Worm (Caenorhabditis elegans): ENCODE data around the gene unc-98.

Gene unc-98

ce11 chrX:7534454-7534853, 39.0 kb downstream of the unc-98 start:
- TF ChIP-seq egl-43 (GFP tag; IDR thresholded peaks at IDR 0.05) (peak; percentile 60; the same call in 1 of the 2 replicates), D1046.2 (GFP tag; IDR thresholded peaks at IDR 0.05) (no peak)

ce11 chrX:7532632-7533031, 40.8 kb downstream of the unc-98 start, which contains the start of gene ceh-14:
TSS of gene ceh-14 (minus strand) at chrX:7532732.
- TF ChIP-seq ZK546.5 (tag; optimal IDR thresholded peaks at IDR 0.05), result no peak
- no peak for TF ChIP-seq dmd-9 (GFP tag; IDR thresholded peaks at IDR 0.05)
- TF ChIP-seq daf-12 (tag; optimal IDR thresholded peaks at IDR 0.05), result no peak
- no peak for TF ChIP-seq hif-1 (tag; optimal IDR thresholded peaks at IDR 0.05)
- no peak for TF ChIP-seq zag-1 (tag; optimal IDR thresholded peaks at IDR 0.05)
- no peak for TF ChIP-seq set-16 (GFP tag; IDR thresholded peaks at IDR 0.05)
- TF ChIP-seq daf-8 (GFP tag; IDR thresholded peaks at IDR 0.05), result no peak
- no peak for TF ChIP-seq php-3 (GFP tag; IDR thresholded peaks at IDR 0.05)
- no peak for TF ChIP-seq ztf-11 (tag; optimal IDR thresholded peaks at IDR 0.05)
- no peak for TF ChIP-seq tra-1 (GFP tag; IDR thresholded peaks at IDR 0.05)
- no peak for TF ChIP-seq vab-7 (GFP tag; IDR thresholded peaks at IDR 0.05)
- no peak for TF ChIP-seq nhr-10 (tag; optimal IDR thresholded peaks at IDR 0.05)
- TF ChIP-seq snpc-1.2 (GFP tag; IDR thresholded peaks at IDR 0.05), result no peak
- TF ChIP-seq mdl-1 (tag; optimal IDR thresholded peaks at IDR 0.05), result no peak
- TF ChIP-seq fkh-10 (GFP tag; optimal IDR thresholded peaks at IDR 0.05), result no peak
- no peak for TF ChIP-seq nhr-42 (GFP tag; IDR thresholded peaks at IDR 0.05)
- TF ChIP-seq Y105C5A.15 (GFP tag; IDR thresholded peaks at IDR 0.05), result no peak
- no peak for TF ChIP-seq lin-29 (GFP tag; IDR thresholded peaks at IDR 0.05)
- no peak for TF ChIP-seq nhr-25 (tag; optimal IDR thresholded peaks at IDR 0.05; ENCODE audit: borderline replicate concordance, insufficient read depth)

DNA sequence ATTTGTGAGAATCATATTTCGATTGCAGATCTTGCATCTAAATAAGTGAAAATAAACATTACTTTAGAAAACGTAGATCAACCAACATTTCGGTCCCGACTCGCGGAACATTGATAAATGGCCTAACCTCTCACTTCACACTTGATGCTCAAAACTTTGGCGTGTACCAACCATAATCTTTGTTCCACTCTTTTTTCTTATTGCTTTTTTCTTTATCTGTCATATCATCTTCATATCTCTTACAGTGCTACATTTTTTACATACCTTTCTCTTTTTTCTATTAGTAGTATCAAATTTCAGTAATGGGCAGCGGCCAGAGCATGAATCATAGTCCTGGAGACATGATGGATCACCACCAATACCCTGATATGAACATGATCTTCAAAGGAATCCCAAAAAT, 48.1 kb downstream of the unc-98 start, which contains the start of gene F46C8.3:
Gene F46C8.3, plus strand, starts transcription at position 301 of the 400 bp plus-strand sequence.
- TF ChIP-seq nhr-48 (tag; optimal IDR thresholded peaks at IDR 0.05) (no peak), dmd-6 (GFP tag; IDR thresholded peaks at IDR 0.05) (no peak), ZK546.5 (tag; optimal IDR thresholded peaks at IDR 0.05) (no peak), mep-1 (tag; optimal IDR thresholded peaks at IDR 0.05) (no peak), ceh-20 (GFP tag; IDR thresholded peaks at IDR 0.05) (no peak), hlh-11 (tag; optimal IDR thresholded peaks at IDR 0.05) (no peak), daf-19 (GFP tag; conservative IDR thresholded peaks at IDR 0.05) (no peak), php-3 (GFP tag; IDR thresholded peaks at IDR 0.05) (no peak), hmg-1.1 (GFP tag; IDR thresholded peaks at IDR 0.05) (no peak), jun-1 (tag; optimal IDR thresholded peaks at IDR 0.05) (no peak), cey-2 (tag; optimal IDR thresholded peaks at IDR 0.05; ENCODE audit: borderline replicate concordance, insufficient read depth) (no peak)

DNA sequence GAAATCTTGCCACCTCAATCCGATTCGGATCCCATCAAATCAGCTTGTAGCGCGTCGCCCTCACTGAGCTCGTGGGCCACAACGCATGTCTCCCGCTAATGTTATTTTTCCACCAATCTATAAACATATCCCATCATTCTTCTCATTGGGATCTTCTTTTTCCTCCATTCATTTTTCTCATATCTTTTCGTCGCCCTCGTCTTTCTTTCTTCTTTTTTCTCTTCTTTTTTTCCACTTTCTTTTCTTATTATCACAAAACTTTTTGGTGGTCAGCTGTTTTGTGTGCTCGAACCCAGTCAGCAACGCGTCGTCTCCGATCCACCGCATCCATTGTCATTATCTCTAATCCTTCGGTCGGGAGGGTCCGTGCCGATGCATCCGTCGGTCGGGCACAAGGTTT, 49.6 kb downstream of the unc-98 start:
- peak; percentile 69 for TF ChIP-seq hlh-11 (tag; optimal IDR thresholded peaks at IDR 0.05)
- no peak for TF ChIP-seq nhr-10 (tag; optimal IDR thresholded peaks at IDR 0.05)
- TF ChIP-seq egl-27 (tag; optimal IDR thresholded peaks at IDR 0.05), result no peak
- TF ChIP-seq nhr-76 (tag; optimal IDR thresholded peaks at IDR 0.05), result no peak
- peak; percentile 81 for TF ChIP-seq aha-1 (tag)
- no peak for TF ChIP-seq nhr-41 (GFP tag; IDR thresholded peaks at IDR 0.05)
- peak in 1 of 2 experiments; percentile 89 for TF ChIP-seq daf-16 (GFP tag; optimal IDR thresholded peaks at IDR 0.05)
- no peak for TF ChIP-seq daf-16 (tag; optimal IDR thresholded peaks at IDR 0.05)
- TF ChIP-seq nhr-42 (GFP tag; IDR thresholded peaks at IDR 0.05), result no peak
- no peak for TF ChIP-seq F37D6.2 (tag; optimal IDR thresholded peaks at IDR 0.05)
- TF ChIP-seq ZK546.5 (tag; optimal IDR thresholded peaks at IDR 0.05), result no peak
- TF ChIP-seq cey-2 (tag; optimal IDR thresholded peaks at IDR 0.05; ENCODE audit: borderline replicate concordance, insufficient read depth), result no peak
- TF ChIP-seq ceh-20 (GFP tag; IDR thresholded peaks at IDR 0.05), result 0 out of 2 replicates have a peak, but pooled peaks have one; percentile 11
- peak; percentile 52 for TF ChIP-seq nhr-11 (tag; optimal IDR thresholded peaks at IDR 0.05)
- no peak for TF ChIP-seq dmd-8 (GFP tag; IDR thresholded peaks at IDR 0.05)
